Fruit fly (Drosophila melanogaster): ENCODE data around the gene hng3.

The hng3 gene

DNA sequence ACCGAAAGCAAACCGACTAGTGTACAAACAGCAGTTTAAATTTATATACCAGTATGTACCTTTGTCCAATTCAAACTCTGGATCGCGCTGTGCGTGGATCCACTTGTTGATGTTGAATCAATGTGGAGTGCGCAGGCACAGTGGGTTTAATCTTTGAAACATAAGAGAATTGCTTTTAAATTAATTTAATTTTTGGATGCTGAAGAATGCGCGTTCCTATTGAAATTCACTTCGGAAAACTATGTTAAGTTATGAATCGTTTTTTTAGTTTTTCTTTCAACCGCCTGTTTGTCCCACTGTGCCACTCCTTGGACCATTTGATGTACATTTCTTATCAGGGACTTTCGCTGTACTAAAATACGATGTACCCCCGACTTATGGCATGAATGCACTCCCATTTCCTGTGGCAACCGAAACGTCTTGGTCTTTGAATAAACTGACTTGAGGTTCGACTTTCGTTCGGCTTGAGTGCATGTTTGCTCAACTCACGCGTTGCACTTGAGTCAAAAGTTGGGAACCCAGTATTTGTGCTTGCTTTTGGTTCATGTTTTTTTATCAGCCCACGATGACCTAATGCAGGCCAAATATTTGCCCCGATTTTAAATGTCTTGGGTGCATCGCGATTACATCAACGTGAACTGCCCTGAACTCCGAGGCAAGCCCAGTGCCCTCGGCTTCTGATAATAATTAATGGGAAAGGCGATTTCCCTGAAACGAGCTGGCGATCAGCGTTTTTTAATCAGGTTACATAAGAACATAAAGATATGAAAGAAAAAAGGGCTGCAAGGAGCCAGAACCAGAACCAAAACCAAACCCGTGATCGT lies 30.6 kb downstream of the hng3 start (continued):
- TF ChIP-seq CG10274 (GFP tag; optimal IDR thresholded peaks at IDR 0.05) (peak; percentile 66), lab (GFP tag; optimal IDR thresholded peaks at IDR 0.05) (peak; percentile 80), Sry-β (GFP tag; optimal IDR thresholded peaks at IDR 0.05) (peak; percentile 73), bab2 (GFP tag; optimal IDR thresholded peaks at IDR 0.05) (peak; percentile 95), Nf-YB (GFP tag; optimal IDR thresholded peaks at IDR 0.05) (peak; percentile 80), dimm (GFP tag; IDR thresholded peaks at IDR 0.05) (peak; percentile 77), CG15479 (GFP tag; optimal IDR thresholded peaks at IDR 0.05) (peak; percentile 76), crol (GFP tag; IDR thresholded peaks at IDR 0.05) (peak; percentile 69), Hmr (GFP tag; optimal IDR thresholded peaks at IDR 0.05) (peak; percentile 76), nerfin-2 (GFP tag; IDR thresholded peaks at IDR 0.05; ENCODE audit: partially characterized antibody) (peak; percentile 40; the same call in 1 of the 2 replicates), CG17328 (GFP tag; IDR thresholded peaks at IDR 0.05) (peak; percentile 97), jumu (GFP tag; optimal IDR thresholded peaks at IDR 0.05) (peak; percentile 94), HmgD (GFP tag; optimal IDR thresholded peaks at IDR 0.05) (peak; percentile 44), CG2129 (GFP tag; IDR thresholded peaks at IDR 0.05; ENCODE audit: partially characterized antibody) (no peak), toy (GFP tag; IDR thresholded peaks at IDR 0.05) (peak; percentile 70), hth (optimal IDR thresholded peaks at IDR 0.05) (no peak), Xbp1 (GFP tag; optimal IDR thresholded peaks at IDR 0.05) (peak; percentile 89), CG12219 (GFP tag; optimal IDR thresholded peaks at IDR 0.05) (peak; percentile 88), BEAF-32 (GFP tag; optimal IDR thresholded peaks at IDR 0.05) (no peak), gcm (GFP tag; optimal IDR thresholded peaks at IDR 0.05) (peak; percentile 97), Dek (tag; optimal IDR thresholded peaks at IDR 0.05) (peak; percentile 53), Opbp (GFP tag; IDR thresholded peaks at IDR 0.05; ENCODE audit: partially characterized antibody) (peak; percentile 26; the same call in 1 of the 3 replicates), rib (GFP tag; IDR thresholded peaks at IDR 0.05) (no peak), eve (GFP tag; optimal IDR thresholded peaks at IDR 0.05) (peak in 1 of 2 experiments; percentile 96), wdn (GFP tag; IDR thresholded peaks at IDR 0.05) (peak; percentile 69; the same call in 1 of the 2 replicates), stc (GFP tag; IDR thresholded peaks at IDR 0.05) (peak; percentile 91), ap (GFP tag; IDR thresholded peaks at IDR 0.05) (peak; percentile 90), CG18619 (GFP tag; optimal IDR thresholded peaks at IDR 0.05) (peak; percentile 86), CG1233 (GFP tag; optimal IDR thresholded peaks at IDR 0.05) (peak; percentile 93), Jarid2 (GFP tag; optimal IDR thresholded peaks at IDR 0.05) (peak; percentile 76), row (GFP tag; IDR thresholded peaks at IDR 0.05) (peak; percentile 90), CTCF (GFP tag; optimal IDR thresholded peaks at IDR 0.05) (peak; percentile 59), bigmax (GFP tag; optimal IDR thresholded peaks at IDR 0.05) (peak; percentile 41), Doc2 (GFP tag; IDR thresholded peaks at IDR 0.05) (peak; percentile 52; the same call in 1 of the 2 replicates), CG18764 (GFP tag; optimal IDR thresholded peaks at IDR 0.05) (peak; percentile 85), Elba2 (GFP tag; optimal IDR thresholded peaks at IDR 0.05) (peak; percentile 76), CG43689 (GFP tag; IDR thresholded peaks at IDR 0.05) (peak; percentile 73), pros (GFP tag; optimal IDR thresholded peaks at IDR 0.05) (peak; percentile 95), CG9215 (GFP tag; IDR thresholded peaks at IDR 0.05) (peak; percentile 69), CG4854 (GFP tag; optimal IDR thresholded peaks at IDR 0.05) (peak; percentile 92), CG6854 (GFP tag; optimal IDR thresholded peaks at IDR 0.05) (peak; percentile 65), nau (GFP tag; optimal IDR thresholded peaks at IDR 0.05) (peak; percentile 89), CG6791 (GFP tag; IDR thresholded peaks at IDR 0.05; ENCODE audit: partially characterized antibody) (0 out of 3 replicates have a peak, but pooled peaks have one; percentile 50), Hr3 (GFP tag; optimal IDR thresholded peaks at IDR 0.05) (peak; percentile 88), chif (GFP tag; optimal IDR thresholded peaks at IDR 0.05) (peak; percentile 95 to 96), Med (GFP tag) (peak; percentile 97), kah (GFP tag; optimal IDR thresholded peaks at IDR 0.05) (peak; percentile 87), ems (GFP tag; optimal IDR thresholded peaks at IDR 0.05) (peak; percentile 92), CG11085 (GFP tag; IDR thresholded peaks at IDR 0.05) (peak; percentile 77)

All from whole organism, embryonic.